Fruit fly (Drosophila melanogaster) whole organism, embryonic: Measurements from ENCODE around the gene CG13250.

Source experiments
- Asciz ChIP-seq: fragments of 200-800 bp; sonication (Bioruptor generic); optimal IDR thresholded peaks from 2 replicates; lab custom pipeline; 2017; ENCODE audit warnings: missing biosample characterization, mild to moderate bottlenecking, missing genetic modification characterization, missing genetic modification reagents
- Atf6 ChIP-seq: fragments of 200-800 bp; sonication (Bioruptor generic); IDR thresholded peaks from 2 replicates; pipeline ENCODE4 v1.3.6; 2022; ENCODE audit warnings: missing biosample characterization, missing genetic modification characterization
- Bgb ChIP-seq: fragments of 200-800 bp; sonication (Bioruptor generic); IDR thresholded peaks from 2 replicates; pipeline ENCODE4 v1.3.6; 2022; ENCODE audit warnings: missing biosample characterization, missing genetic modification characterization; ENCODE audit not compliant: partially characterized antibody
- CG10431 ChIP-seq: fragments of 200-800 bp; sonication (Bioruptor generic); optimal IDR thresholded peaks from 3 replicates; lab custom pipeline; 2018; ENCODE audit warnings: missing biosample characterization, mild to moderate bottlenecking, missing genetic modification characterization
- CG10462 ChIP-seq: fragments of 200-800 bp; sonication (Bioruptor generic); optimal IDR thresholded peaks from 2 replicates; lab custom pipeline; 2016; ENCODE audit warnings: missing biosample characterization, missing genetic modification characterization
- CG14710 ChIP-seq: fragments of 200-800 bp; sonication (Bioruptor generic); optimal IDR thresholded peaks from 3 replicates; lab custom pipeline; 2019; ENCODE audit warnings: missing biosample characterization, mild to moderate bottlenecking, missing genetic modification characterization, moderate library complexity
- CG1647 ChIP-seq: fragments of 200-800 bp; sonication (Bioruptor generic); optimal IDR thresholded peaks from 3 replicates; lab custom pipeline; 2016; ENCODE audit warnings: missing biosample characterization, missing genetic modification characterization
- CG17186 ChIP-seq: fragments of 200-800 bp; sonication (Bioruptor generic); optimal IDR thresholded peaks from 3 replicates; lab custom pipeline; 2017; ENCODE audit warnings: missing biosample characterization, missing genetic modification reagents, missing genetic modification characterization
- CG17568 ChIP-seq: fragments of 200-800 bp; sonication (Bioruptor generic); optimal IDR thresholded peaks from 2 replicates; lab custom pipeline; 2018; ENCODE audit warnings: missing biosample characterization, mild to moderate bottlenecking, missing genetic modification characterization, moderate library complexity
- CG30403 ChIP-seq: fragments of 200-800 bp; sonication (Bioruptor generic); optimal IDR thresholded peaks from 3 replicates; lab custom pipeline; 2016; ENCODE audit warnings: missing biosample characterization, missing genetic modification characterization
- CG31224 ChIP-seq: fragments of 200-800 bp; sonication (Bioruptor generic); IDR thresholded peaks from 2 replicates; pipeline ENCODE4 v1.3.6; 2022; ENCODE audit warnings: missing biosample characterization, missing genetic modification characterization
- CG4617 ChIP-seq: fragments of 200-800 bp; sonication (Bioruptor generic); optimal IDR thresholded peaks from 3 replicates; lab custom pipeline; 2016; ENCODE audit warnings: missing biosample characterization, missing genetic modification characterization, borderline replicate concordance
- CG5180 ChIP-seq: fragments of 200-800 bp; sonication (Bioruptor generic); optimal IDR thresholded peaks from 3 replicates; lab custom pipeline; 2017; ENCODE audit warnings: missing biosample characterization, missing genetic modification characterization, mild to moderate bottlenecking, moderate library complexity, missing genetic modification reagents
- CG7987 ChIP-seq: fragments of 200-800 bp; sonication (Bioruptor generic); optimal IDR thresholded peaks from 2 replicates; lab custom pipeline; 2018; ENCODE audit warnings: missing biosample characterization, mild to moderate bottlenecking, missing genetic modification characterization, moderate library complexity
- CG9437 ChIP-seq: fragments of 200-800 bp; sonication (Bioruptor generic); optimal IDR thresholded peaks from 2 replicates; lab custom pipeline; 2018; ENCODE audit warnings: missing biosample characterization, mild to moderate bottlenecking, missing genetic modification characterization
- Dek ChIP-seq: fragments of 200-800 bp; sonication (Bioruptor generic); optimal IDR thresholded peaks from 3 replicates; lab custom pipeline; 2019; ENCODE audit warnings: missing biosample characterization, mild to moderate bottlenecking, missing genetic modification characterization, moderate library complexity
- Dip3 ChIP-seq: fragments of 200-800 bp; sonication (Bioruptor generic); optimal IDR thresholded peaks from 3 replicates; lab custom pipeline; 2016; ENCODE audit warnings: missing biosample characterization, missing genetic modification characterization
- Dref ChIP-seq: fragments of 200-800 bp; sonication (Bioruptor generic); IDR thresholded peaks from 2 replicates; pipeline ENCODE4 v1.3.6; 2022; ENCODE audit warnings: missing biosample characterization, missing genetic modification characterization
- Fer3 ChIP-seq: fragments of 200-800 bp; sonication (Bioruptor generic); optimal IDR thresholded peaks from 2 replicates; lab custom pipeline; 2018; ENCODE audit warnings: missing biosample characterization, mild to moderate bottlenecking, missing genetic modification characterization, moderate library complexity
- HmgZ ChIP-seq: fragments of 200-800 bp; sonication (Bioruptor generic); optimal IDR thresholded peaks from 2 replicates; lab custom pipeline; 2018; ENCODE audit warnings: missing biosample characterization, mild to moderate bottlenecking, missing genetic modification characterization
- Hr51 ChIP-seq, 2 experiments: fragments of 200-800 bp; sonication (Bioruptor generic); optimal IDR thresholded peaks; 2 replicates in 1 of 2; 3 replicates in 1 of 2; lab custom pipeline; 2016 to 2018; ENCODE audit warnings: missing biosample characterization in 2 of 2, missing genetic modification characterization in 2 of 2, mild to moderate bottlenecking in 1 of 2, moderate library complexity in 1 of 2
- Med ChIP-seq: fragments of 200-800 bp; sonication (Bioruptor generic); peaks from one replicate; lab custom pipeline; 2016; ENCODE audit warnings: missing biosample characterization, missing genetic modification characterization, mild to moderate bottlenecking, inconsistent platforms, moderate library complexity
- Mes4 ChIP-seq: fragments of 200-800 bp; sonication (Bioruptor generic); optimal IDR thresholded peaks from 2 replicates; lab custom pipeline; 2016; ENCODE audit warnings: missing biosample characterization, missing genetic modification characterization
- Sry-β ChIP-seq: fragments of 200-800 bp; sonication (Bioruptor generic); optimal IDR thresholded peaks from 2 replicates; lab custom pipeline; 2018; ENCODE audit warnings: missing biosample characterization, mild to moderate bottlenecking, missing genetic modification characterization, moderate library complexity
- Sry-δ ChIP-seq: fragments of 200-800 bp; sonication (Bioruptor generic); optimal IDR thresholded peaks from 2 replicates; lab custom pipeline; 2016; ENCODE audit warnings: missing biosample characterization, missing genetic modification characterization
- Ssrp ChIP-seq: fragments of 200-800 bp; sonication (Bioruptor generic); optimal IDR thresholded peaks from 2 replicates; lab custom pipeline; 2018; ENCODE audit warnings: missing biosample characterization, mild to moderate bottlenecking, missing genetic modification characterization, moderate library complexity
- ato ChIP-seq: fragments of 200-800 bp; sonication (Bioruptor generic); IDR thresholded peaks from 2 replicates; pipeline ENCODE4 v1.3.6; 2022; ENCODE audit warnings: missing biosample characterization, missing genetic modification characterization; ENCODE audit not compliant: partially characterized antibody
- chif ChIP-seq, 2 experiments: fragments of 200-800 bp; sonication (Bioruptor generic); optimal IDR thresholded peaks; 3 replicates each; lab custom pipeline; 2016; ENCODE audit warnings: missing biosample characterization in 2 of 2, missing genetic modification characterization in 2 of 2
- exex ChIP-seq: fragments of 200-800 bp; sonication (Bioruptor generic); optimal IDR thresholded peaks from 4 replicates; lab custom pipeline; 2018; ENCODE audit warnings: missing biosample characterization, mild to moderate bottlenecking, missing genetic modification characterization, moderate library complexity
- fd64A ChIP-seq: fragments of 200-800 bp; sonication (Bioruptor generic); optimal IDR thresholded peaks from 3 replicates; lab custom pipeline; 2018; ENCODE audit warnings: missing biosample characterization, mild to moderate bottlenecking, missing genetic modification characterization
- fd96Cb ChIP-seq: fragments of 200-800 bp; sonication (Bioruptor generic); optimal IDR thresholded peaks from 2 replicates; lab custom pipeline; 2018; ENCODE audit warnings: missing biosample characterization, mild to moderate bottlenecking, missing genetic modification characterization, moderate library complexity
- hb ChIP-seq: fragments of 200-800 bp; sonication (Bioruptor generic); IDR thresholded peaks from 3 replicates; pipeline ENCODE4 v1.3.6; 2022; ENCODE audit warnings: missing biosample characterization, missing genetic modification characterization; ENCODE audit not compliant: partially characterized antibody
- her ChIP-seq: fragments of 200-800 bp; sonication (Bioruptor generic); optimal IDR thresholded peaks from 2 replicates; lab custom pipeline; 2016; ENCODE audit warnings: missing biosample characterization, missing genetic modification characterization
- inv ChIP-seq: fragments of 200-800 bp; sonication (Bioruptor generic); IDR thresholded peaks from 2 replicates; pipeline ENCODE4 v1.3.6; 2022; ENCODE audit warnings: missing biosample characterization, missing genetic modification characterization; ENCODE audit not compliant: partially characterized antibody
- kay ChIP-seq: fragments of 200-800 bp; sonication (Bioruptor generic); optimal IDR thresholded peaks from 2 replicates; lab custom pipeline; 2016; ENCODE audit warnings: missing biosample characterization, missing genetic modification characterization
- lmd ChIP-seq: fragments of 200-800 bp; sonication (Bioruptor generic); IDR thresholded peaks from 2 replicates; pipeline ENCODE4 v1.3.6; 2022; ENCODE audit warnings: missing biosample characterization, missing genetic modification characterization
- mld ChIP-seq: fragments of 200-800 bp; sonication (Bioruptor generic); IDR thresholded peaks from 3 replicates; pipeline ENCODE4 v1.3.6; 2022; ENCODE audit warnings: missing biosample characterization, missing genetic modification characterization; ENCODE audit not compliant: partially characterized antibody
- onecut ChIP-seq: fragments of 200-800 bp; sonication (Bioruptor generic); IDR thresholded peaks from 2 replicates; pipeline ENCODE4 v1.3.6; 2022; ENCODE audit warnings: missing biosample characterization, missing genetic modification characterization
- peb ChIP-seq: fragments of 200-800 bp; sonication (Bioruptor generic); IDR thresholded peaks from 2 replicates; pipeline ENCODE4 v1.3.6; 2022; ENCODE audit warnings: missing biosample characterization, missing genetic modification characterization
- pnt ChIP-seq: fragments of 200-800 bp; sonication (Bioruptor generic); optimal IDR thresholded peaks from 3 replicates; lab custom pipeline; 2016; ENCODE audit warnings: missing biosample characterization, missing genetic modification characterization
- pum ChIP-seq: fragments of 200-800 bp; sonication (Bioruptor generic); optimal IDR thresholded peaks from 2 replicates; lab custom pipeline; 2016; ENCODE audit warnings: missing biosample characterization, missing genetic modification characterization
- salm ChIP-seq: fragments of 200-800 bp; sonication (Bioruptor generic); optimal IDR thresholded peaks from 2 replicates; lab custom pipeline; 2018; ENCODE audit warnings: missing biosample characterization, mild to moderate bottlenecking, missing genetic modification characterization
- so ChIP-seq: fragments of 200-800 bp; sonication (Bioruptor generic); IDR thresholded peaks from 3 replicates; pipeline ENCODE4 v1.3.6; 2022; ENCODE audit warnings: missing biosample characterization, missing genetic modification characterization
- tap ChIP-seq: fragments of 200-800 bp; optimal IDR thresholded peaks from 3 replicates; lab custom pipeline; 2019; ENCODE audit warnings: missing biosample characterization, mild to moderate bottlenecking, missing genetic modification characterization, moderate library complexity
- tin ChIP-seq: fragments of 200-800 bp; sonication (Bioruptor generic); optimal IDR thresholded peaks from 3 replicates; lab custom pipeline; 2016; ENCODE audit warnings: missing biosample characterization, missing genetic modification characterization
- tx ChIP-seq: fragments of 200-800 bp; sonication (Bioruptor generic); optimal IDR thresholded peaks from 2 replicates; lab custom pipeline; 2016; ENCODE audit warnings: missing biosample characterization, missing genetic modification characterization
- vfl ChIP-seq: fragments of 200-800 bp; sonication (Bioruptor generic); optimal IDR thresholded peaks from 2 replicates; lab custom pipeline; 2016; ENCODE audit warnings: missing biosample characterization, missing genetic modification characterization
- vvl ChIP-seq: fragments of 200-800 bp; sonication (Bioruptor generic); IDR thresholded peaks from 2 replicates; pipeline ENCODE4 v1.3.6; 2022; ENCODE audit warnings: missing biosample characterization, missing genetic modification characterization
- wor ChIP-seq: fragments of 200-800 bp; sonication (Bioruptor generic); IDR thresholded peaks from 2 replicates; pipeline ENCODE4 v1.3.6; 2022; ENCODE audit warnings: missing biosample characterization, missing genetic modification characterization

The CG13250 gene

dm6 chr3L:20497124-20497996, 36.1 kb upstream of the CG13250 start, which contains the start of gene CG32425 (continued):
- TF ChIP-seq lmd (GFP tag; lab: Robert Waterston, UW) = no peak; the same call in 1 of the 2 replicates
- TF ChIP-seq CG10462 = no peak
- TF ChIP-seq CG14710 (tag; lab: Kevin White, UChicago) = peak; percentile 28
- peak; percentile 80 for TF ChIP-seq exex (tag; lab: Kevin White, UChicago)
- TF ChIP-seq CG7987 = no peak
- no peak for TF ChIP-seq CG17568
- no peak for TF ChIP-seq Hr51 (GFP tag; optimal IDR thresholded peaks at IDR 0.05; lab: Kevin White, UChicago)
- TF ChIP-seq tap = no peak
- no peak for TF ChIP-seq CG17186 (GFP tag; lab: Kevin White, UChicago)
- TF ChIP-seq vvl (GFP tag; lab: Robert Waterston, UW) = no peak; the same call in 1 of the 2 replicates
- TF ChIP-seq tin (GFP tag; lab: Kevin White, UChicago) = peak; percentile 5
- TF ChIP-seq peb (GFP tag; lab: Robert Waterston, UW) = no peak
- no peak for TF ChIP-seq CG9437 (GFP tag; lab: Kevin White, UChicago)
- TF ChIP-seq pnt (GFP tag; lab: Kevin White, UChicago) = no peak
- TF ChIP-seq so (GFP tag; lab: Robert Waterston, UW) = no peak
- no peak for TF ChIP-seq hb
- no peak for TF ChIP-seq Atf6
- TF ChIP-seq onecut = 0 out of 2 replicates have a peak, but pooled peaks have one; percentile 27
- no peak for TF ChIP-seq fd64A
- TF ChIP-seq wor = no peak
- no peak for TF ChIP-seq Asciz (GFP tag; lab: Kevin White, UChicago)
- no peak for TF ChIP-seq fd96Cb (tag; lab: Kevin White, UChicago)
- no peak for TF ChIP-seq CG10431 (GFP tag; lab: Kevin White, UChicago)
- TF ChIP-seq Fer3 (tag; lab: Kevin White, UChicago) = peak; percentile 33
- TF ChIP-seq Mes4 (GFP tag; lab: Kevin White, UChicago) = no peak
- TF ChIP-seq pum (GFP tag; lab: Kevin White, UChicago) = no peak
- peak; percentile 41 for TF ChIP-seq Med (GFP tag; lab: Kevin White, UChicago)
- no peak for TF ChIP-seq her
- TF ChIP-seq ato (GFP tag; lab: Robert Waterston, UW) = no peak
- no peak for TF ChIP-seq Dip3 (GFP tag; lab: Kevin White, UChicago)
- no peak for TF ChIP-seq inv
- no peak for TF ChIP-seq salm
- no peak for TF ChIP-seq Ssrp (tag; lab: Kevin White, UChicago)
- TF ChIP-seq CG31224 (GFP tag; lab: Robert Waterston, UW) = no peak
- TF ChIP-seq CG5180 = no peak
- no peak for TF ChIP-seq tx (GFP tag; lab: Kevin White, UChicago)
- TF ChIP-seq CG1647 (GFP tag; lab: Kevin White, UChicago) = no peak
- TF ChIP-seq Dref (GFP tag; lab: Robert Waterston, UW) = no peak
- TF ChIP-seq chif (GFP tag; optimal IDR thresholded peaks at IDR 0.05; lab: Kevin White, UChicago) = no peak
- peak; percentile 33 for TF ChIP-seq CG30403 (GFP tag; lab: Kevin White, UChicago)
- TF ChIP-seq vfl (GFP tag; lab: Kevin White, UChicago) = no peak
- peak; percentile 15 for TF ChIP-seq HmgZ (tag; lab: Kevin White, UChicago)
- no peak for TF ChIP-seq kay
- no peak for TF ChIP-seq mld
- no peak for TF ChIP-seq Sry-δ (GFP tag; lab: Kevin White, UChicago)
- TF ChIP-seq Bgb = peak; percentile 22; the same call in 1 of the 2 replicates
- peak; percentile 2 for TF ChIP-seq Dek (tag; lab: Kevin White, UChicago)
- TF ChIP-seq CG4617 (GFP tag; lab: Kevin White, UChicago) = no peak
- TF ChIP-seq Sry-β = peak; percentile 64
